Worm (Caenorhabditis elegans) whole organism, L4 larva: ENCODE measurements around the gene hst-1.

Experiments
- ZK337.2 ChIP-seq: fragments of 200-800 bp; sonication (Bioruptor generic); IDR thresholded peaks from 2 replicates; pipeline ENCODE4 v1.3.6; 2022; ENCODE audit warnings: missing genetic modification reagents, missing genetic modification characterization, missing compliant biosample characterization
- daf-8 ChIP-seq: fragments of 200-800 bp; sonication (Bioruptor generic); IDR thresholded peaks from 2 replicates; pipeline ENCODE4 v1.3.6; 2022; ENCODE audit warnings: missing genetic modification characterization, missing compliant biosample characterization
- hlh-30 ChIP-seq: sonication (generic microtip); optimal IDR thresholded peaks from 2 replicates; lab custom pipeline; 2017; ENCODE audit warnings: antibody characterized with exemption, mild to moderate bottlenecking, missing genetic modification characterization, missing compliant biosample characterization; ENCODE audit not compliant: insufficient read depth
- mep-1 ChIP-seq: fragments of 150-350 bp; sonication (generic microtip); optimal IDR thresholded peaks from 3 replicates; lab custom pipeline; 2014; ENCODE audit warnings: missing biosample characterization, missing genetic modification characterization
- pha-4 ChIP-seq, 2 experiments: fragments of 150-350 bp in 1 of 2; fragments of 200-800 bp in 1 of 2; sonication (Bioruptor generic) in 1 of 2; IDR thresholded peaks in 1 of 2; optimal IDR thresholded peaks in 1 of 2; 2 replicates each; pipeline versions ENCODE4 v1.3.6 to Lab custom; 2014 to 2022; ENCODE audit warnings: missing genetic modification characterization in 2 of 2, missing genetic modification reagents in 2 of 2, missing biosample characterization in 1 of 2, missing compliant biosample characterization in 1 of 2
- saeg-2 ChIP-seq: fragments of 200-800 bp; sonication (Bioruptor generic); IDR thresholded peaks from 2 replicates; pipeline ENCODE4 v1.3.6; 2022; ENCODE audit warnings: missing genetic modification reagents, missing genetic modification characterization, missing compliant biosample characterization
- spr-3 ChIP-seq: fragments of 200-800 bp; sonication (Bioruptor generic); optimal IDR thresholded peaks from 2 replicates; lab custom pipeline; 2018; ENCODE audit warnings: mild to moderate bottlenecking, missing genetic modification characterization, missing compliant biosample characterization
- tra-1 ChIP-seq: fragments of 200-800 bp; sonication (Bioruptor generic); IDR thresholded peaks from 2 replicates; pipeline ENCODE4 v1.3.6; 2022; ENCODE audit warnings: missing genetic modification reagents, missing genetic modification characterization, missing compliant biosample characterization

DNA sequence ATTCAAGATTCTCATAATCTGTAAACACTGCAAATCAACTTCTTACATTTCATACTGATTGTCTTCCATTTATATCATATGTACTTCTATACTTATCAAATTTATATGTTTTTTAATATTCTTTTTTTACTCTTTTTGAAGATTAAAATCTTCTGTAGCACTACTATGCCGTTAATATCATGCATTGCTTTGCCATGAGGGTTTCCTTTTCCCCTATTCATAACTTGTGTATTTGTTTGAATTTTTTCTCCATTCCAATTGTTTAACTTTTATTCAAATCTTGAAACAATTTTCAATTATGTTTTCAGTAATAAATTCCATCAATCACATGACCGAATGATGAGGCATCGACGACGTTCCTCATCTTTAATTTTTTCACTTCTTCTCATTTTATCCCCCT, 22.7 kb downstream of the hst-1 start, which contains the start of gene cdh-5:
- TF ChIP-seq ZK337.2, result no peak
- TF ChIP-seq saeg-2 (GFP tag; lab: Robert Waterston, UW), result no peak
- TF ChIP-seq mep-1 (tag; lab: Kevin White, UChicago), result no peak
- no peak for TF ChIP-seq hlh-30 (tag; lab: Kevin White, UChicago)
- TF ChIP-seq tra-1, result no peak
- no peak for TF ChIP-seq spr-3
- TF ChIP-seq pha-4 (GFP tag; IDR thresholded peaks at IDR 0.05; lab: Robert Waterston, UW), result no peak
- TF ChIP-seq pha-4 (tag; optimal IDR thresholded peaks at IDR 0.05; lab: Kevin White, UChicago), result no peak
- TF ChIP-seq daf-8 (GFP tag; lab: Robert Waterston, UW), result no peak
